Fruit fly (Drosophila melanogaster): ENCODE data around the gene snRNP-U1-C.

DNA sequence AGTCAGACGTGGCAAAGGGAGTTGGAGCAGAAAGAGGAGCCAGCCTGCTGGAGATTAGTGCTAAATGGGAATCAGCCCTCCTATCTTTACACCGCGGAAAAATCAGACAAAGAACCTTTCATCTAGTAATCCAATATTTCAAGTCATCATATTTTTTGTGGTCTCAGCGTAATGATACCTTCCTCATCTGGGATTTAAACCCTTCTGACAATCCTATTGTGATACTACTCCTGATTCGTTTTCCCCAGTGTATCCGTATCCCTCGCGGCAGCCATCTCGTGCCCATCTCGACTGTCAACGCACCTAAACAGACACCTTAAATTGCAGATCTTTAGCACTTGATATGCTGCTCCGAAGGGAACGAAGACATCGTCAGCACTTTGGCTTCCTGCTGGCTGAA is 14.9 kb upstream of the snRNP-U1-C start:
- TF ChIP-seq ato (GFP tag; IDR thresholded peaks at IDR 0.05; ENCODE audit: partially characterized antibody) (no peak), Fer1 (GFP tag; optimal IDR thresholded peaks at IDR 0.05) (no peak), bcd (GFP tag; optimal IDR thresholded peaks at IDR 0.05) (no peak), CG14965 (GFP tag; optimal IDR thresholded peaks at IDR 0.05; ENCODE audit: borderline replicate concordance) (no peak), Abd-B (GFP tag; optimal IDR thresholded peaks at IDR 0.05) (no peak), CG14710 (tag; optimal IDR thresholded peaks at IDR 0.05) (no peak), zfh2 (GFP tag; optimal IDR thresholded peaks at IDR 0.05) (no peak), CG6791 (GFP tag; IDR thresholded peaks at IDR 0.05; ENCODE audit: partially characterized antibody) (no peak), hb (GFP tag; IDR thresholded peaks at IDR 0.05; ENCODE audit: partially characterized antibody) (no peak), otp (GFP tag; IDR thresholded peaks at IDR 0.05) (no peak), Optix (GFP tag; IDR thresholded peaks at IDR 0.05) (no peak), oc (tag; optimal IDR thresholded peaks at IDR 0.05) (no peak)

Data from whole organism, embryonic.